Worm (Caenorhabditis elegans) whole organism, late embryonic: ENCODE data around the gene K05F6.4.

Experiments
- C38D4.7 ChIP-seq: fragments of 200-800 bp; sonication (Bioruptor generic); optimal IDR thresholded peaks from 2 replicates; lab custom pipeline; 2018; ENCODE audit warnings: mild to moderate bottlenecking, missing genetic modification characterization, moderate library complexity, missing compliant biosample characterization
- K02D7.2 ChIP-seq: sonication (generic microtip); optimal IDR thresholded peaks from 2 replicates; lab custom pipeline; 2017; ENCODE audit warnings: mild to moderate bottlenecking, missing genetic modification characterization, missing compliant biosample characterization
- K09A11.1 ChIP-seq: sonication (generic microtip); optimal IDR thresholded peaks from 2 replicates; lab custom pipeline; 2017; ENCODE audit warnings: antibody characterized with exemption, mild to moderate bottlenecking, missing genetic modification characterization, missing compliant biosample characterization; ENCODE audit not compliant: insufficient read depth
- Y22D7AL.16 ChIP-seq: sonication (generic microtip); optimal IDR thresholded peaks from 2 replicates; lab custom pipeline; 2016; ENCODE audit warnings: missing genetic modification characterization, missing compliant biosample characterization
- ahr-1 ChIP-seq: sonication (generic microtip); optimal IDR thresholded peaks from 2 replicates; lab custom pipeline; 2016; ENCODE audit warnings: missing genetic modification characterization, missing compliant biosample characterization
- ceh-18 ChIP-seq: sonication (generic microtip); optimal IDR thresholded peaks from 2 replicates; lab custom pipeline; 2016; ENCODE audit warnings: missing genetic modification characterization, missing compliant biosample characterization
- ceh-24 ChIP-seq: sonication (generic microtip); optimal IDR thresholded peaks from 2 replicates; lab custom pipeline; 2016; ENCODE audit warnings: mild to moderate bottlenecking, missing genetic modification characterization, missing compliant biosample characterization
- ceh-30 ChIP-seq: fragments of 150-350 bp; optimal IDR thresholded peaks from 2 replicates; lab custom pipeline; 2014; ENCODE audit warnings: missing biosample characterization, missing genetic modification characterization
- ceh-31 ChIP-seq: sonication (generic microtip); optimal IDR thresholded peaks from 2 replicates; lab custom pipeline; 2016; ENCODE audit warnings: missing genetic modification characterization, missing compliant biosample characterization
- ceh-45 ChIP-seq: fragments of 200-800 bp; sonication (Bioruptor generic); IDR thresholded peaks from 2 replicates; pipeline ENCODE4 v1.3.6; 2022; ENCODE audit warnings: missing genetic modification reagents, missing genetic modification characterization, missing compliant biosample characterization
- ceh-48 ChIP-seq: sonication (generic microtip); optimal IDR thresholded peaks from 2 replicates; lab custom pipeline; 2016; ENCODE audit warnings: missing genetic modification characterization, inconsistent platforms, missing compliant biosample characterization
- ceh-6 ChIP-seq: fragments of 200-800 bp; sonication (Bioruptor generic); optimal IDR thresholded peaks from 2 replicates; lab custom pipeline; 2018; ENCODE audit warnings: mild to moderate bottlenecking, missing genetic modification characterization, missing compliant biosample characterization
- ceh-9 ChIP-seq: sonication (generic microtip); optimal IDR thresholded peaks from 2 replicates; lab custom pipeline; 2016; ENCODE audit warnings: mild to moderate bottlenecking, missing genetic modification characterization, inconsistent platforms, missing compliant biosample characterization
- che-1 ChIP-seq: sonication (generic microtip); optimal IDR thresholded peaks from 2 replicates; lab custom pipeline; 2016; ENCODE audit warnings: mild to moderate bottlenecking, missing genetic modification characterization, missing compliant biosample characterization
- dmd-4 ChIP-seq: sonication (generic microtip); optimal IDR thresholded peaks from 2 replicates; lab custom pipeline; 2016; ENCODE audit warnings: borderline replicate concordance, missing genetic modification characterization, missing compliant biosample characterization
- elt-2 ChIP-seq: sonication (generic microtip); optimal IDR thresholded peaks from 2 replicates; lab custom pipeline; 2016; ENCODE audit warnings: missing genetic modification reagents, missing genetic modification characterization, missing compliant biosample characterization
- eyg-1 ChIP-seq: sonication (generic microtip); optimal IDR thresholded peaks from 2 replicates; lab custom pipeline; 2016; ENCODE audit warnings: missing genotype, missing genetic modification characterization, missing compliant biosample characterization
- fkh-10 ChIP-seq: fragments of 150-350 bp; optimal IDR thresholded peaks from 2 replicates; lab custom pipeline; 2014; ENCODE audit warnings: missing biosample characterization, missing genetic modification reagents, missing genetic modification characterization
- fkh-6 ChIP-seq: sonication (generic microtip); optimal IDR thresholded peaks from 2 replicates; lab custom pipeline; 2016; ENCODE audit warnings: missing genetic modification characterization, missing compliant biosample characterization
- gmeb-2 ChIP-seq: sonication (generic microtip); optimal IDR thresholded peaks from 2 replicates; lab custom pipeline; 2016; ENCODE audit warnings: missing genetic modification characterization, inconsistent platforms, missing compliant biosample characterization
- hlh-13 ChIP-seq: fragments of 200-800 bp; sonication (Bioruptor generic); optimal IDR thresholded peaks from 2 replicates; lab custom pipeline; 2018; ENCODE audit warnings: mild to moderate bottlenecking, missing genetic modification characterization, missing compliant biosample characterization
- hlh-15 ChIP-seq: sonication (generic microtip); optimal IDR thresholded peaks from 2 replicates; lab custom pipeline; 2016; ENCODE audit warnings: missing genetic modification characterization, missing compliant biosample characterization
- hlh-6 ChIP-seq: sonication (generic microtip); optimal IDR thresholded peaks from 2 replicates; lab custom pipeline; 2016; ENCODE audit warnings: missing genotype, missing genetic modification characterization, missing compliant biosample characterization
- hlh-8 ChIP-seq: sonication (generic microtip); optimal IDR thresholded peaks from 2 replicates; lab custom pipeline; 2016; ENCODE audit warnings: missing genotype, missing genetic modification characterization, missing compliant biosample characterization
- lin-11 ChIP-seq: fragments of 200-800 bp; sonication (Bioruptor generic); optimal IDR thresholded peaks from 2 replicates; lab custom pipeline; 2018; ENCODE audit warnings: mild to moderate bottlenecking, missing genetic modification characterization, missing compliant biosample characterization
- mec-3 ChIP-seq: sonication (generic microtip); optimal IDR thresholded peaks from 2 replicates; lab custom pipeline; 2016; ENCODE audit warnings: borderline replicate concordance, missing genetic modification characterization, missing compliant biosample characterization
- nfya-1 ChIP-seq: sonication (generic microtip); optimal IDR thresholded peaks from 2 replicates; lab custom pipeline; 2017; ENCODE audit warnings: missing genetic modification characterization, mild to moderate bottlenecking, missing compliant biosample characterization, antibody characterized with exemption, moderate library complexity
- nhr-11 ChIP-seq: fragments of 150-350 bp; optimal IDR thresholded peaks from 2 replicates; lab custom pipeline; 2014; ENCODE audit warnings: missing biosample characterization, missing genetic modification characterization
- nhr-232 ChIP-seq: sonication (generic microtip); optimal IDR thresholded peaks from 2 replicates; lab custom pipeline; 2016; ENCODE audit warnings: missing genetic modification characterization, missing compliant biosample characterization
- odd-2 ChIP-seq: sonication (generic microtip); optimal IDR thresholded peaks from 2 replicates; lab custom pipeline; 2017; ENCODE audit warnings: antibody characterized with exemption, mild to moderate bottlenecking, missing genetic modification characterization, missing compliant biosample characterization
- pag-3 ChIP-seq: sonication (generic microtip); optimal IDR thresholded peaks from 2 replicates; lab custom pipeline; 2016; ENCODE audit warnings: missing compliant biosample characterization, missing genetic modification characterization, borderline replicate concordance
- pat-9 ChIP-seq: fragments of 200-800 bp; sonication (Bioruptor generic); optimal IDR thresholded peaks from 2 replicates; lab custom pipeline; 2018; ENCODE audit warnings: mild to moderate bottlenecking, missing genetic modification characterization, moderate library complexity, missing compliant biosample characterization
- pha-4 ChIP-seq: fragments of 150-350 bp; optimal IDR thresholded peaks from 2 replicates; lab custom pipeline; 2018; ENCODE audit warnings: missing biosample characterization, missing genetic modification reagents, missing genetic modification characterization
- pqm-1 ChIP-seq: sonication (generic microtip); optimal IDR thresholded peaks from 2 replicates; lab custom pipeline; 2016; ENCODE audit warnings: missing genetic modification characterization, missing compliant biosample characterization
- rnt-1 ChIP-seq: sonication (generic microtip); optimal IDR thresholded peaks from 2 replicates; lab custom pipeline; 2016; ENCODE audit warnings: missing genetic modification characterization, missing compliant biosample characterization
- sdc-2 ChIP-seq: sonication (generic microtip); optimal IDR thresholded peaks from 2 replicates; lab custom pipeline; 2016; ENCODE audit warnings: missing genotype, missing genetic modification characterization, missing compliant biosample characterization
- sox-2 ChIP-seq: fragments of 200-800 bp; sonication (Bioruptor generic); IDR thresholded peaks from 2 replicates; pipeline ENCODE4 v1.3.6; 2022; ENCODE audit warnings: missing genetic modification reagents, missing genetic modification characterization, missing compliant biosample characterization
- tbx-2 ChIP-seq: sonication (generic microtip); optimal IDR thresholded peaks from 2 replicates; lab custom pipeline; 2016; ENCODE audit warnings: missing genetic modification characterization, missing compliant biosample characterization
- tbx-7 ChIP-seq: sonication (generic microtip); optimal IDR thresholded peaks from 2 replicates; lab custom pipeline; 2016; ENCODE audit warnings: missing genotype, missing genetic modification characterization, missing compliant biosample characterization
- unc-3 ChIP-seq, 2 experiments: fragments of 200-800 bp in 1 of 2; sonication (Bioruptor generic) in 1 of 2; sonication (generic microtip) in 1 of 2; conservative IDR thresholded peaks in 1 of 2; optimal IDR thresholded peaks in 1 of 2; 2 replicates each; pipeline versions ENCODE4 v1.3.6 to Lab custom; 2016 to 2022; ENCODE audit warnings: missing compliant biosample characterization in 2 of 2, missing genetic modification characterization in 2 of 2, missing genetic modification reagents in 1 of 2
- unc-42 ChIP-seq: sonication (generic microtip); optimal IDR thresholded peaks from 2 replicates; lab custom pipeline; 2016; ENCODE audit warnings: missing genotype, missing genetic modification characterization, missing compliant biosample characterization
- unc-55 ChIP-seq: sonication (generic microtip); optimal IDR thresholded peaks from 2 replicates; lab custom pipeline; 2017; ENCODE audit warnings: missing biosample characterization, missing genetic modification reagents, missing genetic modification characterization
- unc-86 ChIP-seq: sonication (generic microtip); optimal IDR thresholded peaks from 2 replicates; lab custom pipeline; 2016; ENCODE audit warnings: missing genetic modification characterization, missing compliant biosample characterization

K05F6.4 gene

ce11 chrII:1576772-1577171 is 33.5 kb downstream of the K05F6.4 start:
- TF ChIP-seq ceh-6 (GFP tag; lab: Kevin White, UChicago) (no peak), unc-42 (tag; lab: Kevin White, UChicago) (no peak), ahr-1 (no peak), ceh-18 (tag; lab: Kevin White, UChicago) (no peak), gmeb-2 (tag; lab: Kevin White, UChicago) (no peak), unc-3 (GFP tag; conservative IDR thresholded peaks at IDR 0.05; lab: Robert Waterston, UW) (no peak), unc-3 (tag; optimal IDR thresholded peaks at IDR 0.05; lab: Kevin White, UChicago) (no peak), nfya-1 (tag; lab: Kevin White, UChicago) (no peak), K02D7.2 (no peak), ceh-30 (tag; lab: Kevin White, UChicago) (no peak), pat-9 (no peak), K09A11.1 (no peak), che-1 (tag; lab: Kevin White, UChicago) (no peak), C38D4.7 (no peak), eyg-1 (no peak), sdc-2 (tag; lab: Kevin White, UChicago) (no peak), hlh-6 (tag; lab: Kevin White, UChicago) (no peak), ceh-45 (GFP tag; lab: Robert Waterston, UW) (no peak)

ce11 chrII:1579886-1580285 is 36.6 kb downstream of the K05F6.4 start, which contains the start of gene math-38:
TSS of gene math-38 (minus strand) at chrII:1579986.
- TF ChIP-seq sdc-2 (tag; lab: Kevin White, UChicago), result no peak
- no peak for TF ChIP-seq unc-55
- no peak for TF ChIP-seq ceh-9 (tag; lab: Kevin White, UChicago)
- no peak for TF ChIP-seq nhr-232 (tag; lab: Kevin White, UChicago)
- TF ChIP-seq hlh-13 (GFP tag; lab: Kevin White, UChicago), result no peak
- no peak for TF ChIP-seq elt-2
- TF ChIP-seq nhr-11 (tag; lab: Kevin White, UChicago), result no peak
- no peak for TF ChIP-seq unc-86 (tag; lab: Kevin White, UChicago)
- TF ChIP-seq dmd-4 (tag; lab: Kevin White, UChicago), result no peak
- no peak for TF ChIP-seq hlh-15 (tag; lab: Kevin White, UChicago)
- no peak for TF ChIP-seq pqm-1
- TF ChIP-seq ceh-24 (tag; lab: Kevin White, UChicago), result no peak

- TF ChIP-seq rnt-1, result no peak
- no peak for TF ChIP-seq fkh-10 (GFP tag; lab: Kevin White, UChicago)
- no peak for TF ChIP-seq eyg-1
- TF ChIP-seq unc-3 (GFP tag; conservative IDR thresholded peaks at IDR 0.05; lab: Robert Waterston, UW), result no peak
- TF ChIP-seq unc-3 (tag; optimal IDR thresholded peaks at IDR 0.05; lab: Kevin White, UChicago), result no peak
- TF ChIP-seq, all 69 proteins: peak for 0
These were observed 40.9 kb downstream of the K05F6.4 start, which contains the start of gene clec-21 for ce11 chrII:1584140-1584539. TSS of gene clec-21 (minus strand) at chrII:1584240.

- no peak for TF ChIP-seq che-1 (tag; lab: Kevin White, UChicago)
- no peak for TF ChIP-seq lin-11
- no peak for TF ChIP-seq ceh-31 (tag; lab: Kevin White, UChicago)
- TF ChIP-seq odd-2 (tag; lab: Kevin White, UChicago), result no peak
- TF ChIP-seq pha-4 (tag; lab: Kevin White, UChicago), result no peak
- TF ChIP-seq unc-86 (tag; lab: Kevin White, UChicago), result no peak
- no peak for TF ChIP-seq fkh-10 (GFP tag; lab: Kevin White, UChicago)
- no peak for TF ChIP-seq hlh-8 (tag; lab: Kevin White, UChicago)
- no peak for TF ChIP-seq Y22D7AL.16 (tag; lab: Kevin White, UChicago)
- TF ChIP-seq rnt-1, result no peak
- TF ChIP-seq nhr-11 (tag; lab: Kevin White, UChicago), result no peak
- TF ChIP-seq C38D4.7, result no peak
- TF ChIP-seq ceh-48 (tag; lab: Kevin White, UChicago), result no peak
- no peak for TF ChIP-seq sox-2 (GFP tag; lab: Robert Waterston, UW)
- no peak for TF ChIP-seq tbx-7 (tag; lab: Kevin White, UChicago)
- TF ChIP-seq pag-3 (tag; lab: Kevin White, UChicago), result no peak
- TF ChIP-seq mec-3 (tag; lab: Kevin White, UChicago), result no peak
- no peak for TF ChIP-seq hlh-6 (tag; lab: Kevin White, UChicago)
- TF ChIP-seq fkh-6 (tag; lab: Kevin White, UChicago), result no peak
- no peak for TF ChIP-seq tbx-2 (tag; lab: Kevin White, UChicago)
These were observed 43.0 kb downstream of the K05F6.4 start, which contains the start of gene T07H3.8 for ce11 chrII:1586305-1586704. TSS of gene T07H3.8 (plus strand) at chrII:1586605.
